Fruit fly (Drosophila melanogaster): ENCODE results near the gene ovo.
A peak's percentile ranks its signal among the peaks of the same experiment; 100 is the strongest.

DNA sequence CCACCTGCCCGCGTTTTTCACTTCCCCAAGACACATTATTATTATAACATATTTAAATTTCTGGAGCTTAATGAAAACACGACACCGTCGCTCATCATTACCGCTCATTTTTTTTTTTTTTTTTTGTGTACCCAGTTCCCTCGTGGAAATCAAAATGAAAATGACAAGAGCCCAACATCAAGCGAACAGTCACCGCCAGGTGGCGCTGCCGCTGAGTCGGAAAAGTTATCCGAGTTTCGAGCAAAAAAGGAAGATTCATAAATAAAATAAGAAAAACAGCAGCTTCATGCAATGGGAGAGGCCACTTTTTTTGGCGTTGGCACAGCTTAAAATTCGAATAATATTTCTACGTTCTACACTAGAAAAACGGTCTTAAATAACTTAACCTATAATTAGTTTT lies 43.1 kb downstream of the ovo start:
- no peak for TF ChIP-seq toe (GFP tag; optimal IDR thresholded peaks at IDR 0.05)
- TF ChIP-seq cnc (optimal IDR thresholded peaks at IDR 0.05), result no peak
- peak; percentile 56 for TF ChIP-seq kay (GFP tag; ENCODE audit: borderline replicate concordance)
- no peak for TF ChIP-seq tj (GFP tag; optimal IDR thresholded peaks at IDR 0.05)
- no peak for TF ChIP-seq Clk (GFP tag; optimal IDR thresholded peaks at IDR 0.05)
- no peak for TF ChIP-seq CG11617 (GFP tag; optimal IDR thresholded peaks at IDR 0.05)
- no peak for TF ChIP-seq CG1620 (GFP tag; optimal IDR thresholded peaks at IDR 0.05)
- no peak for TF ChIP-seq CG12768 (GFP tag; optimal IDR thresholded peaks at IDR 0.05)
- no peak for TF ChIP-seq Crg-1 (GFP tag; optimal IDR thresholded peaks at IDR 0.05)
- no peak for TF ChIP-seq Mnt (GFP tag; optimal IDR thresholded peaks at IDR 0.05)

All from whole organism, adult.